Fruit fly (Drosophila melanogaster) whole organism, pupa: ENCODE measurements around the gene Elba2.
A peak's percentile ranks its signal among the peaks of the same experiment; 100 is the strongest.

Source experiments
- CG13204 ChIP-seq: fragments of 200-800 bp; sonication (Bioruptor generic); optimal IDR thresholded peaks from 2 replicates; lab custom pipeline; 2018; ENCODE audit warnings: missing biosample characterization, mild to moderate bottlenecking, missing genetic modification characterization, moderate library complexity
- CG17806 ChIP-seq: fragments of 200-800 bp; sonication (Bioruptor generic); optimal IDR thresholded peaks from 2 replicates; lab custom pipeline; 2018; ENCODE audit warnings: missing biosample characterization, mild to moderate bottlenecking, missing genetic modification characterization, moderate library complexity
- CG34367 ChIP-seq: fragments of 200-800 bp; sonication (Bioruptor generic); optimal IDR thresholded peaks from 2 replicates; lab custom pipeline; 2018; ENCODE audit warnings: missing biosample characterization, mild to moderate bottlenecking, missing genetic modification characterization
- CG4496 ChIP-seq: fragments of 200-800 bp; sonication (Bioruptor generic); IDR thresholded peaks from 3 replicates; pipeline ENCODE4 v1.3.6; 2022; ENCODE audit warnings: missing biosample characterization, missing genetic modification characterization
- CG8301 ChIP-seq: fragments of 200-800 bp; sonication (Bioruptor generic); optimal IDR thresholded peaks from 2 replicates; lab custom pipeline; 2018; ENCODE audit warnings: missing biosample characterization, mild to moderate bottlenecking, missing genetic modification characterization
- CG9948 ChIP-seq: fragments of 200-800 bp; sonication (Bioruptor generic); optimal IDR thresholded peaks from 2 replicates; lab custom pipeline; 2018; ENCODE audit warnings: missing biosample characterization, mild to moderate bottlenecking, missing genetic modification characterization, moderate library complexity
- Pif1A ChIP-seq: fragments of 200-800 bp; sonication (Bioruptor generic); optimal IDR thresholded peaks from 3 replicates; lab custom pipeline; 2016; ENCODE audit warnings: missing biosample characterization, missing genetic modification characterization
- Snoo ChIP-seq: fragments of 200-800 bp; sonication (Bioruptor generic); optimal IDR thresholded peaks from 3 replicates; lab custom pipeline; 2017; ENCODE audit warnings: missing biosample characterization, mild to moderate bottlenecking, missing genetic modification characterization, inconsistent platforms
- fd96Ca ChIP-seq: fragments of 200-800 bp; sonication (Bioruptor generic); IDR thresholded peaks from 3 replicates; pipeline ENCODE4 v1.3.6; 2022; ENCODE audit warnings: missing biosample characterization, missing genetic modification characterization
- gl ChIP-seq: fragments of 200-800 bp; sonication (Bioruptor generic); optimal IDR thresholded peaks from 2 replicates; lab custom pipeline; 2018; ENCODE audit warnings: missing biosample characterization, mild to moderate bottlenecking, missing genetic modification characterization

DNA sequence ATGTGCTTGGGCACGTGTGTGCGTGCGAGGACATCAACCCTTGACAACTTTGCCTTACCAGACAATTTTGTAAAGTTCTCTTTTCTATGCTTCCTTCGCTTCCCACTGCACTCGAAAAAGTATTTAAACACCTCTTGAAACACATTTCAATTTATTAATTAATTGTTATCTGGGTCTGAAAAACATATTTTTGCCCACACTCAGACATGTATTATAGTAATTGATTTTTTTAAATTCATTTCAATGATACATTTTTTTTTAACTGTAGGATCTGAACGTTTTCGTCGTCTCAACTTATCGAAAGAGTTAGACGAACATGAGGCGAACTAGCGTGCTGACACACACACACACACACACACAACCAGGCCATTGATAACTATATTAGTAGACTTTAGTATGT is 35.0 kb upstream of the Elba2 start:
- TF ChIP-seq CG13204 (GFP tag; lab: Kevin White, UChicago), result no peak
- TF ChIP-seq CG9948, result no peak
- TF ChIP-seq gl (tag; lab: Kevin White, UChicago), result no peak
- no peak for TF ChIP-seq Snoo (tag; lab: Kevin White, UChicago)
- no peak for TF ChIP-seq CG4496 (GFP tag; lab: Robert Waterston, UW)
- TF ChIP-seq CG8301 (tag; lab: Kevin White, UChicago), result peak; percentile 4
- TF ChIP-seq CG17806 (tag; lab: Kevin White, UChicago), result no peak
- TF ChIP-seq CG34367 (tag; lab: Kevin White, UChicago), result no peak
- TF ChIP-seq fd96Ca (GFP tag; lab: Robert Waterston, UW), result no peak
- TF ChIP-seq Pif1A (GFP tag; lab: Kevin White, UChicago), result no peak
